Worm (Caenorhabditis elegans) whole organism, mixed stage, embryonic: ENCODE data around the gene C27A2.8.
A peak's percentile ranks its signal among the peaks of the same experiment; 100 is the strongest.

Experiments used
- bed-3 ChIP-seq: fragments of 200-800 bp; sonication (Bioruptor generic); optimal IDR thresholded peaks from 3 replicates; lab custom pipeline; 2018; ENCODE audit warnings: mild to moderate bottlenecking, missing genetic modification characterization, moderate library complexity, missing compliant biosample characterization
- blmp-1 ChIP-seq: fragments of 150-350 bp; optimal IDR thresholded peaks from 2 replicates; lab custom pipeline; 2014; ENCODE audit warnings: missing biosample characterization, missing genetic modification characterization
- ceh-39 ChIP-seq: fragments of 150-350 bp; optimal IDR thresholded peaks from 2 replicates; lab custom pipeline; 2014; ENCODE audit warnings: missing biosample characterization, missing genetic modification characterization
- ceh-43 ChIP-seq: fragments of 200-800 bp; sonication (Bioruptor generic); optimal IDR thresholded peaks from 2 replicates; lab custom pipeline; 2018; ENCODE audit warnings: mild to moderate bottlenecking, missing genetic modification characterization, moderate library complexity, missing compliant biosample characterization
- ceh-83 ChIP-seq: fragments of 200-800 bp; sonication (Bioruptor generic); optimal IDR thresholded peaks from 2 replicates; lab custom pipeline; 2018; ENCODE audit warnings: mild to moderate bottlenecking, missing genetic modification characterization, missing compliant biosample characterization
- ces-1 ChIP-seq: fragments of 150-350 bp; optimal IDR thresholded peaks from 2 replicates; lab custom pipeline; 2014; ENCODE audit warnings: missing biosample characterization, missing genetic modification reagents, missing genetic modification characterization
- drap-1 ChIP-seq: fragments of 200-800 bp; sonication (Bioruptor generic); optimal IDR thresholded peaks from 3 replicates; lab custom pipeline; 2018; ENCODE audit warnings: mild to moderate bottlenecking, missing genetic modification characterization, missing compliant biosample characterization
- ham-2 ChIP-seq: fragments of 200-800 bp; sonication (Bioruptor generic); optimal IDR thresholded peaks from 2 replicates; lab custom pipeline; 2018; ENCODE audit warnings: mild to moderate bottlenecking, missing genetic modification characterization, missing compliant biosample characterization
- lin-13 ChIP-seq: fragments of 150-350 bp; optimal IDR thresholded peaks from 2 replicates; lab custom pipeline; 2014; ENCODE audit warnings: missing biosample characterization, missing genetic modification characterization
- lin-32 ChIP-seq: fragments of 200-800 bp; sonication (Bioruptor generic); optimal IDR thresholded peaks from 2 replicates; lab custom pipeline; 2018; ENCODE audit warnings: mild to moderate bottlenecking, missing genetic modification characterization, missing compliant biosample characterization
- lsy-2 ChIP-seq: fragments of 150-350 bp; optimal IDR thresholded peaks from 2 replicates; lab custom pipeline; 2014; ENCODE audit warnings: missing biosample characterization, missing genetic modification characterization
- mab-5 ChIP-seq: fragments of 150-350 bp; optimal IDR thresholded peaks from 2 replicates; lab custom pipeline; 2014; ENCODE audit warnings: missing biosample characterization, missing genetic modification characterization
- mep-1 ChIP-seq: fragments of 150-350 bp; optimal IDR thresholded peaks from 2 replicates; lab custom pipeline; 2017; ENCODE audit warnings: missing biosample characterization, missing genetic modification reagents, missing genetic modification characterization, inconsistent platforms
- mls-2 ChIP-seq: sonication (generic microtip); optimal IDR thresholded peaks from 2 replicates; lab custom pipeline; 2016; ENCODE audit warnings: mild to moderate bottlenecking, missing genetic modification characterization, moderate library complexity, missing compliant biosample characterization
- nhr-12 ChIP-seq: fragments of 150-350 bp; optimal IDR thresholded peaks from 2 replicates; lab custom pipeline; 2014; ENCODE audit warnings: missing biosample characterization, missing genetic modification characterization
- nhr-2 ChIP-seq: fragments of 150-350 bp; optimal IDR thresholded peaks from 2 replicates; lab custom pipeline; 2014; ENCODE audit warnings: missing biosample characterization, missing genetic modification characterization
- nhr-28 ChIP-seq: fragments of 150-350 bp; optimal IDR thresholded peaks from 2 replicates; lab custom pipeline; 2014; ENCODE audit warnings: missing biosample characterization, missing genetic modification characterization
- nhr-76 ChIP-seq: sonication (generic microtip); optimal IDR thresholded peaks from 2 replicates; lab custom pipeline; 2017; ENCODE audit warnings: missing biosample characterization, missing genetic modification characterization
- sem-2 ChIP-seq: fragments of 200-800 bp; sonication (Bioruptor generic); optimal IDR thresholded peaks from 2 replicates; lab custom pipeline; 2018; ENCODE audit warnings: mild to moderate bottlenecking, missing genetic modification characterization, missing compliant biosample characterization
- sptf-1 ChIP-seq: sonication (generic microtip); optimal IDR thresholded peaks from 2 replicates; lab custom pipeline; 2017; ENCODE audit warnings: mild to moderate bottlenecking, missing genetic modification characterization, moderate library complexity, missing compliant biosample characterization
- unc-120 ChIP-seq: sonication (generic microtip); optimal IDR thresholded peaks from 2 replicates; lab custom pipeline; 2017; ENCODE audit warnings: missing genetic modification characterization, missing compliant biosample characterization; ENCODE audit not compliant: poor library complexity, severe bottlenecking
- unc-39 ChIP-seq: fragments of 150-350 bp; optimal IDR thresholded peaks from 2 replicates; lab custom pipeline; 2014; ENCODE audit warnings: missing biosample characterization, missing genetic modification characterization
- unc-62 ChIP-seq: fragments of 150-350 bp; optimal IDR thresholded peaks from 2 replicates; lab custom pipeline; 2014; ENCODE audit warnings: missing biosample characterization, missing genetic modification reagents, missing genetic modification characterization
- zip-8 ChIP-seq: fragments of 150-350 bp; optimal IDR thresholded peaks from 2 replicates; lab custom pipeline; 2014; ENCODE audit warnings: missing biosample characterization, missing genetic modification characterization
- ztf-11 ChIP-seq: fragments of 150-350 bp; optimal IDR thresholded peaks from 2 replicates; lab custom pipeline; 2014; ENCODE audit warnings: missing biosample characterization, missing genetic modification characterization

C27A2.8 gene

ce11 chrII:5050776-5051175 is 17.1 kb downstream of the C27A2.8 start:
- TF ChIP-seq nhr-28 (tag; lab: Kevin White, UChicago) (no peak), unc-120 (tag; lab: Kevin White, UChicago) (no peak)
- TF ChIP-seq, all 35 proteins: peak for 0

- peak; percentile 17 for TF ChIP-seq ces-1
- TF ChIP-seq ceh-83 (GFP tag; lab: Kevin White, UChicago) = no peak
Observed at ce11 chrII:5049865-5050342, 17.9 kb downstream of the C27A2.8 start, which contains the start of gene F33G12.6. Gene F33G12.6, plus strand, starts transcription at chrII:5049915.

ce11 chrII:5049249-5049648 is 18.6 kb downstream of the C27A2.8 start:
- TF ChIP-seq ceh-39 (tag; lab: Kevin White, UChicago) = no peak
- no peak for TF ChIP-seq ham-2 (GFP tag; lab: Kevin White, UChicago)
- TF ChIP-seq ztf-11 (tag; lab: Kevin White, UChicago) = no peak
- no peak for TF ChIP-seq ces-1
- no peak for TF ChIP-seq unc-120 (tag; lab: Kevin White, UChicago)
- TF ChIP-seq nhr-12 = no peak
- no peak for TF ChIP-seq nhr-76
- no peak for TF ChIP-seq nhr-2 (tag; lab: Kevin White, UChicago)
- no peak for TF ChIP-seq ceh-43 (GFP tag; lab: Kevin White, UChicago)
- TF ChIP-seq blmp-1 = no peak
- no peak for TF ChIP-seq sem-2 (GFP tag; lab: Kevin White, UChicago)
- no peak for TF ChIP-seq mab-5 (tag; lab: Kevin White, UChicago)
- no peak for TF ChIP-seq mep-1 (tag; lab: Kevin White, UChicago)
- TF ChIP-seq zip-8 (tag; lab: Kevin White, UChicago) = no peak
- TF ChIP-seq lin-13 = no peak
- no peak for TF ChIP-seq drap-1 (GFP tag; lab: Kevin White, UChicago)
- TF ChIP-seq, all 35 proteins: peak for 0

DNA sequence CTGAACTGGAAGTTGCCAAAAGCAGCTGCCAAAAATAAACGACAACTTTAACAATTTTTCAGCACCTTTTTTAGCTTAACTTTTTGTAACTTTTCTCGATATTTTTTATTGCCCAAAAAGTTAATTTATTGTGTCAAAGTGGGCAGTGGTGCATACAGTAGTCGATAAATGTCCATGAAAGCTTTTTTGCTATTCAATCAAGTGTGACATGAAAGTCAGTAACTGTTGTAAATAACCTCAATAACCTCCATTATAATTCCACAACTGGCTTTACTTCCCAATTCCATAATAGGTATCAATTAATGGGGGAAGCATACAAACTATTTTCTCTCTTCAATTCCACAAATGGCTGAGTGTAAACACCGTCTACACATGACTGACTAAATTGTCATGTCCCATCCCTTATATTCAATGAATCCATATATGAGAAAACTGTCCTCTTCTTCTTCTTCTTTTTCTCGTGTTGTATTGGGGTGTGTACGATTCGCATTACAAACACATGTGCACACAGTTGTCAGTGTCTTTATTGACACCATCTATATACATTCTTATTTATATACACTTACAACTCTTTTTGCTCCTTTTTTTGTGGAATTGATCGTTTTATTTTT is 19.6 kb downstream of the C27A2.8 start:
- TF ChIP-seq unc-62 (GFP tag; lab: Kevin White, UChicago) (no peak), zip-8 (tag; lab: Kevin White, UChicago) (no peak), drap-1 (GFP tag; lab: Kevin White, UChicago) (no peak)

DNA sequence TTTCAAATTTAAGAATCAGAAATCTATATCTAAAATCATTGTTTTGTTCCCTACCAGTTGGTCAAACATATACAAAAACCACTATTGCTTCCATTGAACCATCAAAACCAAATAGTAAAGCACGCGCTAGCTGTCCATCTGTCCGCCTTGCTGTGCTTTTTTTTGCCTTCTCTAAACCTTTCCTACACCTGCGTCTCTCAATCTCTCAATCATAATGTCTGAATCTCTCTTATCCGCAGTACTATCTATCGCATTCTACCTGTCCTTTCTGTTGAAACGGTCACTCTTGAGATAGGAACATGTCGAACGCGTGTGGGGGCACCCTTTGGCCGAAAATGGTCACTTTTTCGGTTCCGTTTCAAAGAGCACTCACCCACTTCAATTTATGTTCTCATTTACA is 20.6 kb downstream of the C27A2.8 start:
- TF ChIP-seq unc-62 (GFP tag; lab: Kevin White, UChicago) (peak; percentile 6), unc-39 (tag; lab: Kevin White, UChicago) (no peak), ham-2 (GFP tag; lab: Kevin White, UChicago) (peak; percentile 2), nhr-2 (tag; lab: Kevin White, UChicago) (peak; percentile 60), bed-3 (GFP tag; lab: Kevin White, UChicago) (no peak), lin-32 (GFP tag; lab: Kevin White, UChicago) (peak; percentile 33), mls-2 (no peak), lsy-2 (tag; lab: Kevin White, UChicago) (peak; percentile 22)

- no peak for TF ChIP-seq ceh-39 (tag; lab: Kevin White, UChicago)
- peak; percentile 76 for TF ChIP-seq ces-1
- TF ChIP-seq, all 35 proteins: peak for 1
Observed at ce11 chrII:5046209-5047200, 21.3 kb downstream of the C27A2.8 start.

- TF ChIP-seq lin-32 (GFP tag; lab: Kevin White, UChicago) (no peak), ces-1 (peak; percentile 63), sptf-1 (tag; lab: Kevin White, UChicago) (peak; percentile 35), nhr-2 (tag; lab: Kevin White, UChicago) (no peak)
- TF ChIP-seq, all 35 proteins: peak for 2
Observed at ce11 chrII:5042381-5042930, 25.4 kb downstream of the C27A2.8 start.
